Fruit fly (Drosophila melanogaster) S2 (cell line): ENCODE data around the gene hoe2.

Experiments
- CG8478 ChIP-seq: fragments of >200 bp; optimal IDR thresholded peaks from 2 replicates; lab custom pipeline; 2018
- CTCF ChIP-seq, 2 experiments: fragments of >200 bp; optimal IDR thresholded peaks; 2 replicates each; lab custom pipeline; 2018

hoe2 gene

dm6 chr2L:4953086-4953570 is 16.9 kb upstream of the hoe2 start, which contains the start of gene Jon25Bii:
Gene Jon25Bii (minus strand): TSS chr2L:4953136.
- TF ChIP-seq CTCF (optimal IDR thresholded peaks at IDR 0.05; lab: Kevin White, UChicago) (no peak), CG8478 (no peak)

dm6 chr2L:4950667-4951066 is 14.4 kb upstream of the hoe2 start, which contains the start of gene Jon25Biii:
Gene Jon25Biii (minus strand): TSS chr2L:4950767.
- no peak for TF ChIP-seq CG8478
- TF ChIP-seq CTCF (optimal IDR thresholded peaks at IDR 0.05; lab: Kevin White, UChicago): no peak

dm6 chr2L:4949453-4950045 is 13.3 kb upstream of the hoe2 start, which contains the start of gene jet:
Gene jet (minus strand): TSS chr2L:4949784.
- TF ChIP-seq CTCF (optimal IDR thresholded peaks at IDR 0.05; lab: Kevin White, UChicago) (peak in 1 of 2 experiments; percentile 41), CG8478 (no peak)

- TF ChIP-seq CTCF (optimal IDR thresholded peaks at IDR 0.05; lab: Kevin White, UChicago) (no peak), CG8478 (no peak)
These were observed 9.1 kb upstream of the hoe2 start, which contains the start of the genes mRpL24 and betaggt-I for dm6 chr2L:4945300-4945699. Gene mRpL24 (minus strand): TSS chr2L:4945361. Gene betaggt-I (plus strand): TSS chr2L:4945579.

- no peak for TF ChIP-seq CG8478
- TF ChIP-seq CTCF (optimal IDR thresholded peaks at IDR 0.05; lab: Kevin White, UChicago): no peak
These were observed 6.1 kb upstream of the hoe2 start, which contains the start of gene synr for dm6 chr2L:4942257-4942792. Gene synr (plus strand): TSS chr2L:4942742.

dm6 chr2L:4937060-4937459 is 810 bp upstream of the hoe2 start, which contains the start of gene Sgs1:
Gene Sgs1 (plus strand): TSS chr2L:4937409.
- TF ChIP-seq CG8478 (no peak), CTCF (optimal IDR thresholded peaks at IDR 0.05; lab: Kevin White, UChicago) (no peak)

dm6 chr2L:4932284-4932683 is 4.0 kb downstream of the hoe2 start, which contains the start of gene hoe1:
Gene hoe1 (minus strand): TSS chr2L:4932384.
- TF ChIP-seq CG8478: no peak
- TF ChIP-seq CTCF (optimal IDR thresholded peaks at IDR 0.05; lab: Kevin White, UChicago): no peak

dm6 chr2L:4930541-4930940 is 5.7 kb downstream of the hoe2 start:
- no peak for TF ChIP-seq CTCF (optimal IDR thresholded peaks at IDR 0.05; lab: Kevin White, UChicago)

- no peak for TF ChIP-seq CG8478
These were observed 7.9 kb downstream of the hoe2 start for dm6 chr2L:4928340-4928739.

dm6 chr2L:4916738-4917137 is 19.5 kb downstream of the hoe2 start:
- TF ChIP-seq CG8478 (no peak), CTCF (optimal IDR thresholded peaks at IDR 0.05; lab: Kevin White, UChicago) (no peak)

- no peak for TF ChIP-seq CTCF (optimal IDR thresholded peaks at IDR 0.05; lab: Kevin White, UChicago)
- no peak for TF ChIP-seq CG8478
These were observed 20.5 kb downstream of the hoe2 start for dm6 chr2L:4915715-4916153.

- TF ChIP-seq CTCF (optimal IDR thresholded peaks at IDR 0.05; lab: Kevin White, UChicago) (no peak), CG8478 (no peak)
These were observed 28.3 kb downstream of the hoe2 start for dm6 chr2L:4907986-4908385.

dm6 chr2L:4906546-4907250 is 29.6 kb downstream of the hoe2 start, which contains the start of gene snsl:
Gene snsl (minus strand): TSS chr2L:4906762.
- TF ChIP-seq CTCF (optimal IDR thresholded peaks at IDR 0.05; lab: Kevin White, UChicago): no peak
- no peak for TF ChIP-seq CG8478

- TF ChIP-seq CG8478: no peak
- no peak for TF ChIP-seq CTCF (optimal IDR thresholded peaks at IDR 0.05; lab: Kevin White, UChicago)
These were observed 30.6 kb downstream of the hoe2 start for dm6 chr2L:4905365-4906280.

dm6 chr2L:4903838-4904237 is 32.4 kb downstream of the hoe2 start:
- TF ChIP-seq CG8478 (no peak), CTCF (optimal IDR thresholded peaks at IDR 0.05; lab: Kevin White, UChicago) (no peak)
